Fruit fly (Drosophila melanogaster) S2 (cell line): Measurements from ENCODE around the gene aux.

Source experiments
- CG8478 ChIP-seq: fragments of >200 bp; optimal IDR thresholded peaks from 2 replicates; lab custom pipeline; 2018
- CTCF ChIP-seq, 2 experiments: fragments of >200 bp; optimal IDR thresholded peaks; 2 replicates each; lab custom pipeline; 2018

dm6 chr3R:4220780-4221179, 9.2 kb downstream of the aux start:
- TF ChIP-seq CTCF (optimal IDR thresholded peaks at IDR 0.05; lab: Kevin White, UChicago) = peak; percentile 59 to 60
- TF ChIP-seq CG8478 (lab: Kevin White, UChicago) = no peak
